Fruit fly (Drosophila melanogaster): ENCODE results near the gene Sik2.

Gene Sik2

DNA sequence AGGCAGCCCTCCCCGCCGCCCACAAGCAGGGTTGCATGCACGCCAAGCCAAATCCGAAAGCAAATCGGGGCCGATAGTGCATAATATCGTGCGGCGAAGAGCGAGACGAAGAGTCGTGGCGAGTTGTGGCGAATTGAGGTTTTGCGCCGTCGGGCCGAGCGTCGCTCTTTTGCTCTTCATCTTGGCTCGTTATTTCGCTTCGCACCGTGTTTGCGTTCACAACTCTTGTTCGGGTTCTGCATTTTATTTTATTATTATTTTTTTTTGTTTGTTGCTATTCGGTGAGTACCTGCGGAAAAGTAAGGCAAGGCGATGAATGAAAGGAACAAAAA is 49.6 kb downstream of the Sik2 start:
- TF ChIP-seq CG7101 (tag; optimal IDR thresholded peaks at IDR 0.05) (no peak), tj (GFP tag; optimal IDR thresholded peaks at IDR 0.05) (peak; percentile 10), Hr96 (GFP tag; optimal IDR thresholded peaks at IDR 0.05) (peak; percentile 71)

DNA sequence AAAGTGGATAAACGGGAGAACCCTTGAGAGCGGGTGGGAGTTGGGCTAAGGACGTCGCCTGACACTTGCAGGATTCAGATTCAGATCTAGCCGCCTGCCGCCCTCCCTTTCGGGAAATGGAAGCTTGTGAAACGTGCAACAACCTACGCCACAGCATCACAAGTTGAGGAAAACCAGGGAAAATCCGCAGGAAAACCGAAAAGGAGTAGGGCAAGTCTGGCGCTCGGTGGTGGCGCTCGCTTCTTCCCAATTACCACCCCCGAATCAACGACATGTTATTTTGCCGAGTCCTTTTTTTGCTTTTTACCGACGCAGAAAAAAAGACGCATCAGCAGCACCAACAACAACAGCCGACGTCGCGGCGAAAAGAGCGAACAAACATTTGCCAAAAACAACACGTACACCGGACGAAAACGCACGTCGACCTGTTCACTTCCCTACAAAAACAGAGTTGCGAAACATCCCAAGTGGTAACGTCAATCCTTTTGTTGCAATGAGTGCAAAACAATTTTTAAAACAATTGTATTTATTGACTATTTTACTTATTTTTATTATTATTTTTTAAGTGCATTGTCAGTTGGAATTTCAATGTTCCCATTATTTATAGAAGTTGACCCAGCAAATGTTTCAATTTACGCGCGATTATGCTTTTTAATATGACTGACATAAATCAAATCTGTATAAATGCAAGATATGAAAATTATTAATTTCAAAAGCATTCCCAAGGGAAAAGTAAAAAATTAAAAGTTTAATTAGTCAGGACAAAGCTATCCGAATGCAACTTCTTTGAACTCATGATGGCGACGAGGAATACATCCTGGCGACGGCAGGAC is 50.2 kb downstream of the Sik2 start:
- TF ChIP-seq CG11617 (GFP tag; optimal IDR thresholded peaks at IDR 0.05) = peak; percentile 10
- peak; percentile 46 for TF ChIP-seq CG14711 (tag; optimal IDR thresholded peaks at IDR 0.05)
- TF ChIP-seq cic (GFP tag; optimal IDR thresholded peaks at IDR 0.05) = no peak
- peak; percentile 5 for TF ChIP-seq Crg-1 (GFP tag; optimal IDR thresholded peaks at IDR 0.05)
- TF ChIP-seq CG1620 (GFP tag; optimal IDR thresholded peaks at IDR 0.05) = peak; percentile 2

DNA sequence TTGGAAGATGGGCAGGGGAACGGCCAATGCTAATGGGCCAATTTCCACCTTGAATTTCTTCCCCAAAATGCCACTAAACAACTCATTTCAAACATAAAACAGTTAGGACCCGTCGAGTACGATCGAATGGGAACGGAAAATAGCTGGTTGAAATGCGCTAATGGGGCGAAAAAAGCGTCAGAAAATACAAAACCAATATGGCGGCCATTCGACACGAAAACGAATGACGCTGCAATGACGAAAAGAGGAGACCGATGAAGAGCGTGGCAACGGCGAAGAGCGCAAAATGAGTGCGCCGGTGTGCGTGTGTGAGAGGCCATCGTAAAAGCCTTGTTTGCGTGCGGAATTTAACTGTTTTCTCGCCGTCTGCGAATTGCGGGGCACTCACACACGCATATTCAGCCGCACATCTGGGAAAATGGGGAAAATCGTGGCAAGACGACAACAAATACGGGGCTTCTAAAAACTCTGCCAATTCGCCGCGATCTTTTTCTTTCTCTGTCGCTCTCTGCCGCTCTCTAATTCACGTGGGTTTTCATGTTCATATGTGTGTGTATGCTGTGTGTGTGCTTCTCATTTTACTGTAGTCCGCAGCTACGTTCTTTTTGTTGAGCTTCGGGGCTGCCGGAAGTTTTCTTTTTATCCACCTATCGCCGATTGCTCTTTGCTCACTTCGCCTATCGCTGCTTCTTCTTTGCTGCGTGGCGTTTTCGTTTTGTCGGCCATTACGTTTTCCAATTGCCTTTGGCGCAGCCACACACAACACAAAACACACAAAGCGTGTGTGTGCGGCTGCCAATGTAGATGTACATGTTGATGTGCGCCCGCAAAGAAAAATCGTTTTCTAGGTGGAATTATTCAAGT is 51.5 kb downstream of the Sik2 start, which contains the start of gene east:
Gene east (plus strand): TSS at position 851 of the 864 bp plus-strand sequence.
- TF ChIP-seq tj (GFP tag; optimal IDR thresholded peaks at IDR 0.05) = peak; percentile 92
- peak; percentile 36 for TF ChIP-seq CG11617 (GFP tag; optimal IDR thresholded peaks at IDR 0.05)
- peak; percentile 22 for TF ChIP-seq bab1 (GFP tag; optimal IDR thresholded peaks at IDR 0.05)
- TF ChIP-seq ovo (GFP tag; optimal IDR thresholded peaks at IDR 0.05) = no peak
- no peak for TF ChIP-seq Crg-1 (GFP tag; optimal IDR thresholded peaks at IDR 0.05)
- TF ChIP-seq Hr96 (GFP tag; optimal IDR thresholded peaks at IDR 0.05) = peak; percentile 24
- TF ChIP-seq pad (GFP tag; optimal IDR thresholded peaks at IDR 0.05) = peak; percentile 27
- TF ChIP-seq Mnt (GFP tag; optimal IDR thresholded peaks at IDR 0.05) = peak; percentile 30
- TF ChIP-seq kay (GFP tag; ENCODE audit: borderline replicate concordance) = no peak
- peak; percentile 44 to 84 for TF ChIP-seq cnc (optimal IDR thresholded peaks at IDR 0.05)
- TF ChIP-seq CG12768 (GFP tag; optimal IDR thresholded peaks at IDR 0.05) = no peak
- TF ChIP-seq toe (GFP tag; optimal IDR thresholded peaks at IDR 0.05) = no peak
- TF ChIP-seq CG5204 (GFP tag; optimal IDR thresholded peaks at IDR 0.05) = no peak

DNA sequence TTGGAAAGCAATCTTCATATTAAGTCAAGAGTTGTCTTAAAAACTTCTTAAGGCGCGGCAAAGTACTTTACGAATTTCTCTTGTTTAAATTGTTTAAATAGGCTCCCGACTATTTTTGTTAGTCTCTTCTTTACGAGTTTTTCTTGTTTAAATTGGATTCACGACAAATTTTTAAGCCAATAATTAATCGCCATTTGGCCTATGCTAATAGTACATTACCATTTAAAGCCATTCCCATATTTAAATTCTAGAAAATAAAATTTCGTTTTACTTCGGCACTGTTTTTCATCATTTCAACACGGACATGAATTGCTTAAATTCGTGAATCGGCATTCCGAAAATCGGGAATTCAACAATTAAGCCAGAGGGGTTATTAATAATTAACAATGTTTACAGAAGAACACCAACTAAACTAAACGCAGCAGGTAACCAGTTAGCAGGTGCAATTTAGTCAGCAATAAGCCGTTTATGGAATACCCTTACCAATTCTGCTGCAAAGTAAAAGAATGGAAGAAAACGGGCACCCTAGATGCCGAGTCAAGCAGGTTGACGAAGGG is 52.2 kb downstream of the Sik2 start:
- TF ChIP-seq CG1620 (GFP tag; optimal IDR thresholded peaks at IDR 0.05) (peak; percentile 71), ovo (GFP tag; optimal IDR thresholded peaks at IDR 0.05) (peak; percentile 52), CG33017 (tag; optimal IDR thresholded peaks at IDR 0.05) (peak; percentile 14), CG12768 (GFP tag; optimal IDR thresholded peaks at IDR 0.05) (peak; percentile 55), CG14711 (tag; optimal IDR thresholded peaks at IDR 0.05) (peak; percentile 58), CG7101 (tag; optimal IDR thresholded peaks at IDR 0.05) (peak; percentile 65), CG7045 (GFP tag; optimal IDR thresholded peaks at IDR 0.05) (peak; percentile 20), tj (GFP tag; optimal IDR thresholded peaks at IDR 0.05) (no peak), Mnt (GFP tag; optimal IDR thresholded peaks at IDR 0.05) (peak; percentile 26), Crg-1 (GFP tag; optimal IDR thresholded peaks at IDR 0.05) (no peak), pad (GFP tag; optimal IDR thresholded peaks at IDR 0.05) (peak; percentile 49), toe (GFP tag; optimal IDR thresholded peaks at IDR 0.05) (peak; percentile 75), CG5204 (GFP tag; optimal IDR thresholded peaks at IDR 0.05) (peak; percentile 81), CG11617 (GFP tag; optimal IDR thresholded peaks at IDR 0.05) (peak; percentile 82), bab1 (GFP tag; optimal IDR thresholded peaks at IDR 0.05) (peak; percentile 53), cic (GFP tag; optimal IDR thresholded peaks at IDR 0.05) (no peak), Clk (GFP tag; optimal IDR thresholded peaks at IDR 0.05) (no peak), Hr96 (GFP tag; optimal IDR thresholded peaks at IDR 0.05) (peak; percentile 74)

DNA sequence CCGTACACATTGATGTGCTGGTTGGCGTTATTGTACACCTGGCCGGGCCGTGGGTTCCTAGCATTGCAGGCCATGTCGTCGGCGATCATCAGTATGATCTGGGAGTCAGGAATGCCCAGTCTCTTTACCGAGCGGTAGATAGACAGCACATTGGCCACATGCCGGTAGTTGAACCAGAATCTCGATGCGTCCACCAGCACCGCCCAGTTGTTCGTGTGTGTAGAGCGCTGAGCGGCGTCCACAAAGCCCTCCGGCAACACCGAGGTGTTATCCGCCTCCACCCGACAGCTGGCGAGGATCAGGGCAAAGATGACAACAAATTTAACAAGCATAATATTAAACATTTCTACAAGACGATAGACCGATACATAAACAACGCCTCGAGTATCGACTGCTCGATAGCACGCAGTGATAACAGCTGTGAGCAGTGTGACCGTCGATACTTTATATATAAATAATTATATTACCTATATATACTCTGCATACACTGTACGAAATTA is 52.7 kb downstream of the Sik2 start, which contains the start of gene PIG-K:
Gene PIG-K (minus strand): TSS at position 412 of the 500 bp plus-strand sequence.
- no peak for TF ChIP-seq kay (GFP tag; ENCODE audit: borderline replicate concordance)

DNA sequence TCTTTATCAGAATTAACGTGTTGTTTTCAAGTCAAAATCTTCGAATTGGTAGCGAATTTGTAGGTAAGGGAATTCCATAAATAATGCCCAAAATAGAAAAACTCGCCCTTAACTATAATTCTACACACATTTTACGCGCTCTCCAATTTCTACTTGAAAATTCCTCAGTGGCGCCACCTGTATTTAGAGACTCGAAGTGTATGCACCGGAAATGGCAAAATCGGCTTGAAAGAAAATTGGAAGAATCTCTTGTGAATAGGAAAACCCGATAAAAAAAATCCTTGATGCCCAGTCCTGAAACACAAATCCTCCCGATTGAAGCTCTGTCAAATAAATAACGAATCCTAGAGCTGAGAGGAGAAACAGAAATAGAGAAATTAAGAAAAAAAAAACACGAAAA is 55.9 kb downstream of the Sik2 start:
- TF ChIP-seq CG5204 (GFP tag; optimal IDR thresholded peaks at IDR 0.05) = no peak
- TF ChIP-seq CG33017 (tag; optimal IDR thresholded peaks at IDR 0.05) = no peak
- no peak for TF ChIP-seq CG7045 (GFP tag; optimal IDR thresholded peaks at IDR 0.05)
- TF ChIP-seq pad (GFP tag; optimal IDR thresholded peaks at IDR 0.05) = peak; percentile 15
- TF ChIP-seq ovo (GFP tag; optimal IDR thresholded peaks at IDR 0.05) = no peak
- no peak for TF ChIP-seq cnc (optimal IDR thresholded peaks at IDR 0.05)
- TF ChIP-seq tj (GFP tag; optimal IDR thresholded peaks at IDR 0.05) = no peak
- TF ChIP-seq toe (GFP tag; optimal IDR thresholded peaks at IDR 0.05) = no peak
- TF ChIP-seq CG12768 (GFP tag; optimal IDR thresholded peaks at IDR 0.05) = no peak
- TF ChIP-seq Hr96 (GFP tag; optimal IDR thresholded peaks at IDR 0.05) = peak; percentile 76
- TF ChIP-seq CG11617 (GFP tag; optimal IDR thresholded peaks at IDR 0.05) = peak; percentile 30
- no peak for TF ChIP-seq Clk (GFP tag; optimal IDR thresholded peaks at IDR 0.05)
- TF ChIP-seq CG14711 (tag; optimal IDR thresholded peaks at IDR 0.05) = no peak
- TF ChIP-seq CG7101 (tag; optimal IDR thresholded peaks at IDR 0.05) = peak; percentile 37
- TF ChIP-seq Crg-1 (GFP tag; optimal IDR thresholded peaks at IDR 0.05) = no peak
- peak; percentile 36 for TF ChIP-seq CG1620 (GFP tag; optimal IDR thresholded peaks at IDR 0.05)
- no peak for TF ChIP-seq cic (GFP tag; optimal IDR thresholded peaks at IDR 0.05)
- no peak for TF ChIP-seq kay (GFP tag; ENCODE audit: borderline replicate concordance)
- TF ChIP-seq bab1 (GFP tag; optimal IDR thresholded peaks at IDR 0.05) = peak; percentile 70
- peak; percentile 34 for TF ChIP-seq Mnt (GFP tag; optimal IDR thresholded peaks at IDR 0.05)

All from whole organism, adult.